Fruit fly (Drosophila melanogaster): ENCODE measurements around the gene CG7179.

DNA sequence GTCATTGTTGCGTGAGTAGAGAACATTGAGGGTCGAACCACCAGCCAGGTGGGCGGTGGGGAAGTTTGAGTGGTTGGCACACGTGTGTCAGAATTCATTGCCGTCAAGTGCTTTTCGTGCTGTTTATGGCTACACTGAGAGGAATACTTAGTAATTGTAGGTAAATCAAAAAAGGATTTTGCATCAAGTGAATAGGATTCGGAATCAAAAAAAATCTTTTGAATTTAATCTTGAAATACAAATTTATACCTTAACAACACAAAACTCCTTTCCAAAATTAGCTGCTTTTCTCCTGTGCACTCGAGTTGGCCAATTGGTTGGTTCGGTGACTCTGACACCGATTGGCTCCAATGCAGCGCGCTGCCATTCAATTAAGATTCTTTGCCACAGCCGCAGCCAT, 23.3 kb downstream of the CG7179 start:
- TF ChIP-seq CG32264 (GFP tag; optimal IDR thresholded peaks at IDR 0.05): no peak
- no peak for TF ChIP-seq HLH106 (tag; optimal IDR thresholded peaks at IDR 0.05)
- no peak for TF ChIP-seq Sp1 (GFP tag; optimal IDR thresholded peaks at IDR 0.05)
- TF ChIP-seq fru (GFP tag; optimal IDR thresholded peaks at IDR 0.05): no peak
- TF ChIP-seq pan (optimal IDR thresholded peaks at IDR 0.05): no peak
- TF ChIP-seq tai (GFP tag; optimal IDR thresholded peaks at IDR 0.05): no peak
